Fruit fly (Drosophila melanogaster): Measurements from ENCODE around the gene NFAT.

Gene NFAT

dm6 chrX:13670329-13670847, 45.8 kb downstream of the NFAT start:
- TF ChIP-seq CG11617 (GFP tag; optimal IDR thresholded peaks at IDR 0.05) (no peak), CG14711 (tag; optimal IDR thresholded peaks at IDR 0.05) (no peak), tj (GFP tag; optimal IDR thresholded peaks at IDR 0.05) (no peak), pad (GFP tag; optimal IDR thresholded peaks at IDR 0.05) (no peak), bab1 (GFP tag; optimal IDR thresholded peaks at IDR 0.05) (no peak), cic (GFP tag; optimal IDR thresholded peaks at IDR 0.05) (no peak), CG7101 (tag; optimal IDR thresholded peaks at IDR 0.05) (no peak), cnc (optimal IDR thresholded peaks at IDR 0.05) (no peak), Crg-1 (GFP tag; optimal IDR thresholded peaks at IDR 0.05) (no peak)

DNA sequence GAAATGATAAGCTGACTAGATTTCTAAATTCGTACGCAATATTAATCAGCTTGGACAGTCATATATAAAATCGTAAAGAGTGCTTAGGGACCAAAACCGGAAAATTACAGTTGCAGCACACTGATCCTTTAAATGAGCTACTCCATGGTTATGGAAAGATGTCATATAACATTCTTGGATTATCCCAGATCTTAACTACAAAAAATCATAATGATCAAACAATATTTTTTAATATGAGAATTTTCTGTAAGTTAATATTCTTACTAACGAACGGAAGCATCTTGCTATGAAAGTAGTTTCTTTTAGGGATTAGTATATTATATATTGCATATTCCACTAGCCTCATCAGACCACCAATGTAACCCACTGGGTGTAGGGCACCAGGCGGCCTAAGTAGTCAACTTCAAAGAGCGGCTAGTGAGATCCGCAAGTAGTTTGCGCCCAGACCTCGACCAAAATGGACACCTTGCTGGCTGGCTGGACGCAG, 52.0 kb downstream of the NFAT start, which contains the start of gene CG11162:
CG11162 (plus strand) TSS at position 437 of the 487 bp plus-strand sequence.
- TF ChIP-seq Hr96 (GFP tag; optimal IDR thresholded peaks at IDR 0.05) (no peak), cic (GFP tag; optimal IDR thresholded peaks at IDR 0.05) (no peak), CG12768 (GFP tag; optimal IDR thresholded peaks at IDR 0.05) (no peak), CG11617 (GFP tag; optimal IDR thresholded peaks at IDR 0.05) (peak; percentile 8), Crg-1 (GFP tag; optimal IDR thresholded peaks at IDR 0.05) (no peak), cnc (optimal IDR thresholded peaks at IDR 0.05) (no peak), CG14711 (tag; optimal IDR thresholded peaks at IDR 0.05) (peak; percentile 27), CG7101 (tag; optimal IDR thresholded peaks at IDR 0.05) (peak; percentile 53), pad (GFP tag; optimal IDR thresholded peaks at IDR 0.05) (peak; percentile 19), Clk (GFP tag; optimal IDR thresholded peaks at IDR 0.05) (no peak), tj (GFP tag; optimal IDR thresholded peaks at IDR 0.05) (no peak), bab1 (GFP tag; optimal IDR thresholded peaks at IDR 0.05) (no peak), Mnt (GFP tag; optimal IDR thresholded peaks at IDR 0.05) (no peak), kay (GFP tag; ENCODE audit: borderline replicate concordance) (no peak), CG1620 (GFP tag; optimal IDR thresholded peaks at IDR 0.05) (no peak), CG7045 (GFP tag; optimal IDR thresholded peaks at IDR 0.05) (no peak), ovo (GFP tag; optimal IDR thresholded peaks at IDR 0.05) (no peak), CG33017 (tag; optimal IDR thresholded peaks at IDR 0.05) (no peak), CG5204 (GFP tag; optimal IDR thresholded peaks at IDR 0.05) (no peak), toe (GFP tag; optimal IDR thresholded peaks at IDR 0.05) (no peak)

DNA sequence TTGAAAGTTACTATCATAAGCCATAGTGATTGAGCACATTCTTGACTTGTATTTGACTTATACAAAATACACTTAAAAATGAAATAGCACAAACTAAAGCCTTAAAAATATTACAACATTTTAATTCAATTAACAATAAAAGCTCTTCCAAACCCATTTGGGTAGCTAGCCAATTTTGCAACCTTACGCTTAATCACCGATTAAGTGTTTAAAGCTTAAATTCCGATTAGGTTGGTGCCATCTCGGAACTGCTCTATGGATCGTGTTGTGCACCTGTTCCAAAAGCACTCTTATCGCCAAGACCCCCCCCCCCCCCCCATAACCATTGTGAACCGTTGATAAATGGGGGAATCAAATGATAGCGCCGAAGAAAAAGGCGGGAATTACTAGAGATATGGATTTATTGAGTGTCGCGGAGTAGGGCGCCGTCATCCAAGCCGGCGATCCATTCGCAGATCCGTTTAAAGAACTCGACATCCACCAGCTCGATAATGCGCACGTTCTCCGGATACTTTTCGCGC, 53.5 kb downstream of the NFAT start:
- peak; percentile 16 for TF ChIP-seq cic (GFP tag; optimal IDR thresholded peaks at IDR 0.05)
- TF ChIP-seq Mnt (GFP tag; optimal IDR thresholded peaks at IDR 0.05) = peak; percentile 49
- no peak for TF ChIP-seq cnc (optimal IDR thresholded peaks at IDR 0.05)

DNA sequence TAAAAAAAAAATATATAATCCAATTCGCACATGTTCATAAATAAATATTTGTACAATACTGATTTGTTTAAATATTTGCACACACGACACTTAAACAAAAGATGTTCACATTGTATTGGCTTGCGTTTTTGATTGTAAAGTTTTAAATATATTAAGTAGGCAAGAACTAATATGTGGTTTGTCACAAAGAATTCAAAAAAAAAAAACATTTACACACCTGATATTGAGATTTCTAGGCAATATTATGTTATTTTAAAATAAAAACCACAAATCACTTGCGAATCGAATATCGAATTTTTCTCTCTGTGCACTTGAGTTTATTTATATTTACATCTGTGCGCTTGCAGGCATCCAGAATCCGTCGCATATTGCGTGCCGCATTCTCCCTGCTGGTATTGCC, 55.0 kb downstream of the NFAT start:
- TF ChIP-seq Mnt (GFP tag; optimal IDR thresholded peaks at IDR 0.05) (no peak), tj (GFP tag; optimal IDR thresholded peaks at IDR 0.05) (peak; percentile 11), toe (GFP tag; optimal IDR thresholded peaks at IDR 0.05) (peak; percentile 30), CG33017 (tag; optimal IDR thresholded peaks at IDR 0.05) (peak; percentile 56), CG14711 (tag; optimal IDR thresholded peaks at IDR 0.05) (peak; percentile 61), CG1620 (GFP tag; optimal IDR thresholded peaks at IDR 0.05) (no peak), Hr96 (GFP tag; optimal IDR thresholded peaks at IDR 0.05) (no peak), CG5204 (GFP tag; optimal IDR thresholded peaks at IDR 0.05) (peak; percentile 25), kay (GFP tag; ENCODE audit: borderline replicate concordance) (peak; percentile 91), cic (GFP tag; optimal IDR thresholded peaks at IDR 0.05) (no peak), bab1 (GFP tag; optimal IDR thresholded peaks at IDR 0.05) (no peak), Crg-1 (GFP tag; optimal IDR thresholded peaks at IDR 0.05) (no peak), pad (GFP tag; optimal IDR thresholded peaks at IDR 0.05) (no peak), CG12768 (GFP tag; optimal IDR thresholded peaks at IDR 0.05) (no peak), CG7045 (GFP tag; optimal IDR thresholded peaks at IDR 0.05) (peak; percentile 11), CG7101 (tag; optimal IDR thresholded peaks at IDR 0.05) (peak; percentile 66), Clk (GFP tag; optimal IDR thresholded peaks at IDR 0.05) (no peak), CG11617 (GFP tag; optimal IDR thresholded peaks at IDR 0.05) (peak; percentile 63), cnc (optimal IDR thresholded peaks at IDR 0.05) (no peak), ovo (GFP tag; optimal IDR thresholded peaks at IDR 0.05) (no peak)

dm6 chrX:13680262-13680661, 55.7 kb downstream of the NFAT start, which contains the start of gene CG12177:
TSS of gene CG12177 (minus strand) at chrX:13680500.
- TF ChIP-seq CG11617 (GFP tag; optimal IDR thresholded peaks at IDR 0.05) (no peak), toe (GFP tag; optimal IDR thresholded peaks at IDR 0.05) (no peak), cic (GFP tag; optimal IDR thresholded peaks at IDR 0.05) (peak; percentile 82), Mnt (GFP tag; optimal IDR thresholded peaks at IDR 0.05) (peak; percentile 88), CG12768 (GFP tag; optimal IDR thresholded peaks at IDR 0.05) (peak; percentile 31)

dm6 chrX:13681906-13682305, 57.4 kb downstream of the NFAT start:
- TF ChIP-seq CG1620 (GFP tag; optimal IDR thresholded peaks at IDR 0.05) (no peak), CG12768 (GFP tag; optimal IDR thresholded peaks at IDR 0.05) (no peak), kay (GFP tag; ENCODE audit: borderline replicate concordance) (no peak), CG33017 (tag; optimal IDR thresholded peaks at IDR 0.05) (no peak), CG5204 (GFP tag; optimal IDR thresholded peaks at IDR 0.05) (no peak), bab1 (GFP tag; optimal IDR thresholded peaks at IDR 0.05) (no peak)

DNA sequence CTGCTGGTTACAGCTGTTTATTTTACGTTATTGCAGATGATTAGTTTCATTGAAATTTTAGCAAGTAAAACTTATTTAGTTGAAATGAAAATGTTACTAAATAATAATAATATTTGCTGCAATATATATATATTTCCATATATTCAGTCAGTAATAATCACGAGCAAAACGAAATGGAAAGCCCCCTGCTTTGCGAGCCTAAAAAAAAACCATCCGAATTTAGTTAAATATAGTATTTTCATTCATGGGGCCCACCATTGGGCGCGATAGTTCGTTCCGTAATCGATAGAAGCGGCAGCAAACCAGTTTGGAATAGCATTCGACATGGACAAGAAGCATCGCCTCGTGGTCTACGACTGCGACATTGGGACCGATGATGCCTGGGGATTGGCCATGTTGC, 58.1 kb downstream of the NFAT start, which contains the start of gene CG11158:
CG11158 (plus strand) TSS at position 301 of the 400 bp plus-strand sequence.
- TF ChIP-seq CG1620 (GFP tag; optimal IDR thresholded peaks at IDR 0.05) = no peak
- no peak for TF ChIP-seq pad (GFP tag; optimal IDR thresholded peaks at IDR 0.05)
- TF ChIP-seq CG5204 (GFP tag; optimal IDR thresholded peaks at IDR 0.05) = no peak
- no peak for TF ChIP-seq kay (GFP tag; ENCODE audit: borderline replicate concordance)
- TF ChIP-seq cic (GFP tag; optimal IDR thresholded peaks at IDR 0.05) = no peak
- no peak for TF ChIP-seq cnc (optimal IDR thresholded peaks at IDR 0.05)
- no peak for TF ChIP-seq CG7045 (GFP tag; optimal IDR thresholded peaks at IDR 0.05)
- no peak for TF ChIP-seq Crg-1 (GFP tag; optimal IDR thresholded peaks at IDR 0.05)
- TF ChIP-seq tj (GFP tag; optimal IDR thresholded peaks at IDR 0.05) = no peak
- no peak for TF ChIP-seq Clk (GFP tag; optimal IDR thresholded peaks at IDR 0.05)

Data from whole organism, adult.